Worm (Caenorhabditis elegans) whole organism, late embryonic: ENCODE measurements around the gene Y77E11A.23.

Source experiments
- K09A11.1 ChIP-seq: sonication (generic microtip); optimal IDR thresholded peaks from 2 replicates; lab custom pipeline; 2017; ENCODE audit warnings: antibody characterized with exemption, mild to moderate bottlenecking, missing genetic modification characterization, missing compliant biosample characterization; ENCODE audit not compliant: insufficient read depth
- T23F11.4 ChIP-seq: fragments of 200-800 bp; sonication (Bioruptor generic); optimal IDR thresholded peaks from 2 replicates; lab custom pipeline; 2018; ENCODE audit warnings: mild to moderate bottlenecking, missing genetic modification characterization, missing compliant biosample characterization
- ceh-19 ChIP-seq: fragments of 200-800 bp; sonication (Bioruptor generic); optimal IDR thresholded peaks from 2 replicates; lab custom pipeline; 2018; ENCODE audit warnings: mild to moderate bottlenecking, missing genetic modification characterization, missing compliant biosample characterization
- ceh-2 ChIP-seq: sonication (generic microtip); optimal IDR thresholded peaks from 2 replicates; lab custom pipeline; 2016; ENCODE audit warnings: missing genotype, missing genetic modification characterization, missing compliant biosample characterization
- ceh-24 ChIP-seq: sonication (generic microtip); optimal IDR thresholded peaks from 2 replicates; lab custom pipeline; 2016; ENCODE audit warnings: mild to moderate bottlenecking, missing genetic modification characterization, missing compliant biosample characterization
- ceh-30 ChIP-seq: fragments of 150-350 bp; optimal IDR thresholded peaks from 2 replicates; lab custom pipeline; 2014; ENCODE audit warnings: missing biosample characterization, missing genetic modification characterization
- ceh-31 ChIP-seq: sonication (generic microtip); optimal IDR thresholded peaks from 2 replicates; lab custom pipeline; 2016; ENCODE audit warnings: missing genetic modification characterization, missing compliant biosample characterization
- ceh-45 ChIP-seq: fragments of 200-800 bp; sonication (Bioruptor generic); IDR thresholded peaks from 2 replicates; pipeline ENCODE4 v1.3.6; 2022; ENCODE audit warnings: missing genetic modification reagents, missing genetic modification characterization, missing compliant biosample characterization
- ceh-48 ChIP-seq: sonication (generic microtip); optimal IDR thresholded peaks from 2 replicates; lab custom pipeline; 2016; ENCODE audit warnings: missing genetic modification characterization, inconsistent platforms, missing compliant biosample characterization
- ceh-9 ChIP-seq: sonication (generic microtip); optimal IDR thresholded peaks from 2 replicates; lab custom pipeline; 2016; ENCODE audit warnings: mild to moderate bottlenecking, missing genetic modification characterization, inconsistent platforms, missing compliant biosample characterization
- dmd-4 ChIP-seq: sonication (generic microtip); optimal IDR thresholded peaks from 2 replicates; lab custom pipeline; 2016; ENCODE audit warnings: borderline replicate concordance, missing genetic modification characterization, missing compliant biosample characterization
- dve-1 ChIP-seq: sonication (generic microtip); optimal IDR thresholded peaks from 2 replicates; lab custom pipeline; 2017; ENCODE audit warnings: antibody characterized with exemption, mild to moderate bottlenecking, missing genetic modification characterization, missing compliant biosample characterization
- ets-4 ChIP-seq: sonication (generic microtip); optimal IDR thresholded peaks from 2 replicates; lab custom pipeline; 2016; ENCODE audit warnings: missing genetic modification characterization, missing compliant biosample characterization
- eyg-1 ChIP-seq: sonication (generic microtip); optimal IDR thresholded peaks from 2 replicates; lab custom pipeline; 2016; ENCODE audit warnings: missing genotype, missing genetic modification characterization, missing compliant biosample characterization
- fkh-10 ChIP-seq: fragments of 150-350 bp; optimal IDR thresholded peaks from 2 replicates; lab custom pipeline; 2014; ENCODE audit warnings: missing biosample characterization, missing genetic modification reagents, missing genetic modification characterization
- fkh-6 ChIP-seq: sonication (generic microtip); optimal IDR thresholded peaks from 2 replicates; lab custom pipeline; 2016; ENCODE audit warnings: missing genetic modification characterization, missing compliant biosample characterization
- gmeb-2 ChIP-seq: sonication (generic microtip); optimal IDR thresholded peaks from 2 replicates; lab custom pipeline; 2016; ENCODE audit warnings: missing genetic modification characterization, inconsistent platforms, missing compliant biosample characterization
- hlh-8 ChIP-seq: sonication (generic microtip); optimal IDR thresholded peaks from 2 replicates; lab custom pipeline; 2016; ENCODE audit warnings: missing genotype, missing genetic modification characterization, missing compliant biosample characterization
- lim-6 ChIP-seq: sonication (generic microtip); optimal IDR thresholded peaks from 2 replicates; lab custom pipeline; 2016; ENCODE audit warnings: missing genetic modification characterization, missing compliant biosample characterization
- lin-11 ChIP-seq: fragments of 200-800 bp; sonication (Bioruptor generic); optimal IDR thresholded peaks from 2 replicates; lab custom pipeline; 2018; ENCODE audit warnings: mild to moderate bottlenecking, missing genetic modification characterization, missing compliant biosample characterization
- madf-2 ChIP-seq: sonication (generic microtip); optimal IDR thresholded peaks from 2 replicates; lab custom pipeline; 2017; ENCODE audit warnings: missing genetic modification characterization, missing compliant biosample characterization
- nfya-1 ChIP-seq: sonication (generic microtip); optimal IDR thresholded peaks from 2 replicates; lab custom pipeline; 2017; ENCODE audit warnings: missing genetic modification characterization, mild to moderate bottlenecking, missing compliant biosample characterization, antibody characterized with exemption, moderate library complexity
- nhr-11 ChIP-seq: fragments of 150-350 bp; optimal IDR thresholded peaks from 2 replicates; lab custom pipeline; 2014; ENCODE audit warnings: missing biosample characterization, missing genetic modification characterization
- nhr-232 ChIP-seq: sonication (generic microtip); optimal IDR thresholded peaks from 2 replicates; lab custom pipeline; 2016; ENCODE audit warnings: missing genetic modification characterization, missing compliant biosample characterization
- npax-4 ChIP-seq: sonication (generic microtip); optimal IDR thresholded peaks from 2 replicates; lab custom pipeline; 2016; ENCODE audit warnings: missing genetic modification characterization, missing compliant biosample characterization
- pag-3 ChIP-seq: sonication (generic microtip); optimal IDR thresholded peaks from 2 replicates; lab custom pipeline; 2016; ENCODE audit warnings: missing compliant biosample characterization, missing genetic modification characterization, borderline replicate concordance
- pha-2 ChIP-seq: sonication (generic microtip); optimal IDR thresholded peaks from 2 replicates; lab custom pipeline; 2017; ENCODE audit warnings: mild to moderate bottlenecking, missing genetic modification characterization, missing compliant biosample characterization
- pros-1 ChIP-seq: fragments of 150-350 bp; optimal IDR thresholded peaks from 2 replicates; lab custom pipeline; 2014; ENCODE audit warnings: missing biosample characterization, missing genetic modification reagents, missing genetic modification characterization
- ref-2 ChIP-seq: sonication (generic microtip); optimal IDR thresholded peaks from 2 replicates; lab custom pipeline; 2016; ENCODE audit warnings: missing genetic modification characterization, missing compliant biosample characterization
- rnt-1 ChIP-seq: sonication (generic microtip); optimal IDR thresholded peaks from 2 replicates; lab custom pipeline; 2016; ENCODE audit warnings: missing genetic modification characterization, missing compliant biosample characterization
- sdc-2 ChIP-seq: sonication (generic microtip); optimal IDR thresholded peaks from 2 replicates; lab custom pipeline; 2016; ENCODE audit warnings: missing genotype, missing genetic modification characterization, missing compliant biosample characterization
- sox-2 ChIP-seq: fragments of 200-800 bp; sonication (Bioruptor generic); IDR thresholded peaks from 2 replicates; pipeline ENCODE4 v1.3.6; 2022; ENCODE audit warnings: missing genetic modification reagents, missing genetic modification characterization, missing compliant biosample characterization
- syd-9 ChIP-seq: sonication (generic microtip); optimal IDR thresholded peaks from 2 replicates; lab custom pipeline; 2016; ENCODE audit warnings: mild to moderate bottlenecking, missing genetic modification characterization, moderate library complexity, missing compliant biosample characterization
- unc-42 ChIP-seq: sonication (generic microtip); optimal IDR thresholded peaks from 2 replicates; lab custom pipeline; 2016; ENCODE audit warnings: missing genotype, missing genetic modification characterization, missing compliant biosample characterization
- ztf-16 ChIP-seq: sonication (generic microtip); optimal IDR thresholded peaks from 2 replicates; lab custom pipeline; 2017; ENCODE audit warnings: missing genetic modification characterization, missing compliant biosample characterization

Gene Y77E11A.23

ce11 chrIV:1394077-1394476 is 36.1 kb downstream of the Y77E11A.23 start:
- TF ChIP-seq ets-4 = no peak
- TF ChIP-seq ref-2 (tag; lab: Kevin White, UChicago) = no peak
- no peak for TF ChIP-seq eyg-1 (tag; lab: Kevin White, UChicago)
- no peak for TF ChIP-seq nhr-232 (tag; lab: Kevin White, UChicago)
- TF ChIP-seq ceh-48 (tag; lab: Kevin White, UChicago) = no peak
- TF ChIP-seq npax-4 = no peak
- no peak for TF ChIP-seq K09A11.1 (tag; lab: Kevin White, UChicago)
- no peak for TF ChIP-seq ceh-30 (tag; lab: Kevin White, UChicago)

ce11 chrIV:1391446-1391845 is 38.7 kb downstream of the Y77E11A.23 start:
- TF ChIP-seq ceh-9 (tag; lab: Kevin White, UChicago) = no peak
- no peak for TF ChIP-seq dve-1
- TF ChIP-seq pag-3 (tag; lab: Kevin White, UChicago) = no peak
- TF ChIP-seq hlh-8 (tag; lab: Kevin White, UChicago) = no peak
- TF ChIP-seq pros-1 (tag; lab: Kevin White, UChicago) = no peak
- no peak for TF ChIP-seq pha-2 (tag; lab: Kevin White, UChicago)
- TF ChIP-seq lim-6 = no peak
- TF ChIP-seq ets-4 = no peak
- TF ChIP-seq fkh-6 (tag; lab: Kevin White, UChicago) = no peak
- no peak for TF ChIP-seq ceh-2
- TF ChIP-seq ztf-16 (tag; lab: Kevin White, UChicago) = no peak
- TF ChIP-seq fkh-10 (GFP tag; lab: Kevin White, UChicago) = no peak

ce11 chrIV:1390102-1390501 is 40.1 kb downstream of the Y77E11A.23 start:
- TF ChIP-seq gmeb-2 (tag; lab: Kevin White, UChicago) (no peak), T23F11.4 (no peak), madf-2 (no peak), fkh-6 (tag; lab: Kevin White, UChicago) (no peak)

- TF ChIP-seq ceh-45 (GFP tag; lab: Robert Waterston, UW) (no peak), ceh-24 (tag; lab: Kevin White, UChicago) (no peak), sox-2 (no peak), nhr-11 (no peak), dve-1 (no peak), pag-3 (tag; lab: Kevin White, UChicago) (no peak), nhr-232 (tag; lab: Kevin White, UChicago) (no peak), lim-6 (no peak), gmeb-2 (tag; lab: Kevin White, UChicago) (no peak), ceh-48 (tag; lab: Kevin White, UChicago) (no peak), ceh-19 (GFP tag; lab: Kevin White, UChicago) (no peak), fkh-10 (GFP tag; lab: Kevin White, UChicago) (no peak), nfya-1 (tag; lab: Kevin White, UChicago) (no peak), ztf-16 (tag; lab: Kevin White, UChicago) (no peak)
Measured at ce11 chrIV:1389599-1389998, 40.6 kb downstream of the Y77E11A.23 start.

- TF ChIP-seq ceh-24 (tag; lab: Kevin White, UChicago) (no peak), ceh-30 (tag; lab: Kevin White, UChicago) (no peak), dmd-4 (tag; lab: Kevin White, UChicago) (no peak), nfya-1 (tag; lab: Kevin White, UChicago) (no peak), pros-1 (tag; lab: Kevin White, UChicago) (no peak), unc-42 (tag; lab: Kevin White, UChicago) (no peak), ceh-31 (no peak), ceh-9 (tag; lab: Kevin White, UChicago) (no peak), lin-11 (tag; lab: Kevin White, UChicago) (no peak), gmeb-2 (tag; lab: Kevin White, UChicago) (no peak), sdc-2 (tag; lab: Kevin White, UChicago) (no peak), syd-9 (tag; lab: Kevin White, UChicago) (no peak), rnt-1 (tag; lab: Kevin White, UChicago) (no peak), ets-4 (no peak), npax-4 (no peak), pag-3 (tag; lab: Kevin White, UChicago) (no peak)
Measured at ce11 chrIV:1389021-1389420, 41.1 kb downstream of the Y77E11A.23 start.
